Worm (Caenorhabditis elegans): ENCODE data around the gene srx-62.

DNA sequence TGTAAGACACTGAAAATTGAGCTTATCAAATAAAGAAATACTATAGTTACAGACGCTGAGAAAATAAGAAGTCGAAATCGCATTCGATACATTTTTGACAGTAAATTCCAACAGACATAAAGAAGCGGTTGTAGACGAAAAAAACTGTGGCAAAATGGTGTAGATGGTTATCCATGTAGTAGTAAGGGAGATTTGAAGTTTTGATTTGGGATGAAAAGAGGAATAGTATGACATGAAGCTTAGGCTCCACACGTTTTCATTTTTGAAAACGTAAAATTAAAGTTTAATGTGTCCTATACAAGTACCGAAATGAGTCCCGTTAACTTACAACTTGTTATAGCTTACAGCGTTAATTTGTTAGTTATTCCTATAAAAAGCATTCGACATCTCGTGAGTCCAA, 1.7 kb downstream of the srx-62 start, which contains the start of gene K09D9.9:
- TF ChIP-seq unc-39 (tag; optimal IDR thresholded peaks at IDR 0.05): no peak
- TF ChIP-seq nhr-12 (tag; optimal IDR thresholded peaks at IDR 0.05): no peak
